Fruit fly (Drosophila melanogaster): ENCODE data around the gene COX6AL2.

Gene COX6AL2

DNA sequence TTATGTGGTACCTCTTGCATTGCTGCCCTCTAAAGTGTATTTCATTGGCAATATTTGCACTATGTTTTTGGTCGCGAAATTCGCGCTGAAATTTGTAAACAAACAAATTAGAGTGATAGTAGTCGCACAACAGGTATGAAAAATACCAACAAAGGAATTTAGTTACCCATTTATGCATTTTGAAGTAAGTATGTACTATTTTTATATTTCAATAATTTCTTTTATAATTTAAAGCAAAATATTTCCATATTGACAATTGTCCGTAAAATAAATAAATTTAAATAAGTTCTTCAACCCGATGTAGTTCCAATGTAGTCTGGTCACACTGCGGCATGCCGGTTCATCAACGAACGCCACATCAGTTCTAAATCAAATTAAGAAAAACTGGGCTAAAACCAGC is 41.5 kb downstream of the COX6AL2 start, which contains the start of the genes Rad9 and Uggt (continued):
- TF ChIP-seq Vsx1 (GFP tag; optimal IDR thresholded peaks at IDR 0.05) (no peak), CG17359 (tag; optimal IDR thresholded peaks at IDR 0.05) (peak; percentile 6), MBD-R2 (GFP tag; IDR thresholded peaks at IDR 0.05) (peak; percentile 61; the same call in 1 of the 2 replicates), nerfin-1 (tag; optimal IDR thresholded peaks at IDR 0.05) (peak; percentile 27), CG13624 (GFP tag; optimal IDR thresholded peaks at IDR 0.05) (no peak), prd (optimal IDR thresholded peaks at IDR 0.05) (no peak), prd (GFP tag; IDR thresholded peaks at IDR 0.05) (0 out of 3 replicates have a peak, but pooled peaks have one; percentile 29), NFAT (GFP tag; IDR thresholded peaks at IDR 0.05) (no peak), lilli (GFP tag; optimal IDR thresholded peaks at IDR 0.05) (peak; percentile 7), Sin3A (optimal IDR thresholded peaks at IDR 0.05) (peak; percentile 21), CG9797 (GFP tag; optimal IDR thresholded peaks at IDR 0.05) (peak; percentile 82), Six4 (GFP tag; optimal IDR thresholded peaks at IDR 0.05) (peak; percentile 32), CG2712 (tag; optimal IDR thresholded peaks at IDR 0.05) (peak; percentile 56), MESR4 (GFP tag; optimal IDR thresholded peaks at IDR 0.05) (peak; percentile 28), Max (GFP tag; optimal IDR thresholded peaks at IDR 0.05) (peak; percentile 53), luna (GFP tag; optimal IDR thresholded peaks at IDR 0.05) (no peak), Xrp1 (GFP tag; IDR thresholded peaks at IDR 0.05) (peak; percentile 43; the same call in 1 of the 2 replicates), Ptx1 (GFP tag; IDR thresholded peaks at IDR 0.05) (0 out of 2 replicates have a peak, but pooled peaks have one; percentile 24), row (GFP tag; IDR thresholded peaks at IDR 0.05) (peak; percentile 57), Doc2 (GFP tag; IDR thresholded peaks at IDR 0.05) (no peak), Dll (GFP tag; IDR thresholded peaks at IDR 0.05; ENCODE audit: partially characterized antibody) (peak; percentile 59; the same call in 3 of the 4 replicates), phol (tag; optimal IDR thresholded peaks at IDR 0.05) (peak; percentile 54), CG12391 (tag; optimal IDR thresholded peaks at IDR 0.05) (peak; percentile 62), CG6689 (GFP tag; IDR thresholded peaks at IDR 0.05) (0 out of 2 replicates have a peak, but pooled peaks have one; percentile 15), CG30020 (tag; optimal IDR thresholded peaks at IDR 0.05) (peak; percentile 52), nmo (GFP tag; optimal IDR thresholded peaks at IDR 0.05) (peak; percentile 50), Doc3 (GFP tag; IDR thresholded peaks at IDR 0.05; ENCODE audit: partially characterized antibody) (0 out of 3 replicates have a peak, but pooled peaks have one; percentile 45), dmrt99B (tag; optimal IDR thresholded peaks at IDR 0.05) (no peak), CG10654 (GFP tag; optimal IDR thresholded peaks at IDR 0.05) (peak; percentile 26), az2 (GFP tag; optimal IDR thresholded peaks at IDR 0.05) (peak; percentile 20), CG31441 (GFP tag; IDR thresholded peaks at IDR 0.05) (no peak), sens (GFP tag) (peak; percentile 63), Nf-YB (GFP tag; optimal IDR thresholded peaks at IDR 0.05) (no peak), CG34224 (GFP tag; IDR thresholded peaks at IDR 0.05; ENCODE audit: partially characterized antibody) (peak; percentile 61), Hr39 (optimal IDR thresholded peaks at IDR 0.05) (no peak), zen2 (GFP tag; IDR thresholded peaks at IDR 0.05; ENCODE audit: partially characterized antibody) (no peak; the same call in 2 of the 3 replicates), croc (GFP tag; conservative IDR thresholded peaks at IDR 0.05) (no peak; the same call in 2 of the 3 replicates), CG2116 (GFP tag; optimal IDR thresholded peaks at IDR 0.05) (peak; percentile 75), CG17829 (tag; optimal IDR thresholded peaks at IDR 0.05) (peak; percentile 53), fd3F (GFP tag; optimal IDR thresholded peaks at IDR 0.05) (no peak), CG3847 (GFP tag; IDR thresholded peaks at IDR 0.05) (peak; percentile 45), HLH54F (GFP tag; optimal IDR thresholded peaks at IDR 0.05) (no peak), ATbp (GFP tag; optimal IDR thresholded peaks at IDR 0.05) (no peak), CG11695 (GFP tag; IDR thresholded peaks at IDR 0.05) (0 out of 3 replicates have a peak, but pooled peaks have one; percentile 7), CG13775 (GFP tag; optimal IDR thresholded peaks at IDR 0.05) (peak; percentile 23), bab2 (GFP tag; optimal IDR thresholded peaks at IDR 0.05) (no peak), trem (tag; optimal IDR thresholded peaks at IDR 0.05) (peak; percentile 69), stwl (tag; optimal IDR thresholded peaks at IDR 0.05) (peak; percentile 96), D19A (tag; optimal IDR thresholded peaks at IDR 0.05) (peak; percentile 9), cato (GFP tag; optimal IDR thresholded peaks at IDR 0.05; ENCODE audit: borderline replicate concordance) (no peak), lola (GFP tag; optimal IDR thresholded peaks at IDR 0.05) (peak in 1 of 3 experiments; percentile 41)

Data from whole organism, embryonic.